Fruit fly (Drosophila melanogaster) whole organism, embryonic: Measurements from ENCODE around the gene mRRF2.

Experiments
- Atf6 ChIP-seq: fragments of 200-800 bp; sonication (Bioruptor generic); IDR thresholded peaks from 2 replicates; pipeline ENCODE4 v1.3.6; 2022; ENCODE audit warnings: missing biosample characterization, missing genetic modification characterization
- CG10543 ChIP-seq: fragments of 200-800 bp; sonication (Bioruptor generic); optimal IDR thresholded peaks from 3 replicates; lab custom pipeline; 2017; ENCODE audit warnings: missing biosample characterization, mild to moderate bottlenecking, missing genetic modification characterization, moderate library complexity
- CG11504 ChIP-seq: fragments of 200-800 bp; sonication (Bioruptor generic); optimal IDR thresholded peaks from 3 replicates; lab custom pipeline; 2019; ENCODE audit warnings: missing biosample characterization, mild to moderate bottlenecking, missing genetic modification characterization, moderate library complexity
- CG11723 ChIP-seq: fragments of 200-800 bp; sonication (Bioruptor generic); optimal IDR thresholded peaks from 2 replicates; lab custom pipeline; 2017; ENCODE audit warnings: missing biosample characterization, mild to moderate bottlenecking, missing genetic modification characterization
- CG12769 ChIP-seq: fragments of 200-800 bp; sonication (Bioruptor generic); optimal IDR thresholded peaks from 2 replicates; lab custom pipeline; 2019; ENCODE audit warnings: missing biosample characterization, mild to moderate bottlenecking, missing genetic modification characterization, moderate library complexity
- CG13624 ChIP-seq: fragments of 200-800 bp; sonication (Bioruptor generic); optimal IDR thresholded peaks from 2 replicates; lab custom pipeline; 2016; ENCODE audit warnings: missing biosample characterization, missing genetic modification characterization
- CG15011 ChIP-seq: fragments of 200-800 bp; sonication (Bioruptor generic); optimal IDR thresholded peaks from 3 replicates; lab custom pipeline; 2018; ENCODE audit warnings: missing biosample characterization, mild to moderate bottlenecking, missing genetic modification characterization
- CG15514 ChIP-seq: fragments of 200-800 bp; sonication (Bioruptor generic); optimal IDR thresholded peaks from 3 replicates; lab custom pipeline; 2017; ENCODE audit warnings: missing biosample characterization, missing genetic modification characterization, mild to moderate bottlenecking, moderate library complexity, missing genetic modification reagents
- CG16863 ChIP-seq: fragments of 200-800 bp; sonication (Bioruptor generic); optimal IDR thresholded peaks from 3 replicates; lab custom pipeline; 2016; ENCODE audit warnings: missing biosample characterization, missing genetic modification characterization
- CG17568 ChIP-seq: fragments of 200-800 bp; sonication (Bioruptor generic); optimal IDR thresholded peaks from 2 replicates; lab custom pipeline; 2018; ENCODE audit warnings: missing biosample characterization, mild to moderate bottlenecking, missing genetic modification characterization, moderate library complexity
- CG18011 ChIP-seq: fragments of 200-800 bp; sonication (Bioruptor generic); optimal IDR thresholded peaks from 2 replicates; lab custom pipeline; 2017; ENCODE audit warnings: missing biosample characterization, missing genetic modification characterization, mild to moderate bottlenecking, moderate library complexity, missing genotype
- CG18262 ChIP-seq: fragments of 200-800 bp; optimal IDR thresholded peaks from 3 replicates; lab custom pipeline; 2019; ENCODE audit warnings: missing biosample characterization, mild to moderate bottlenecking, missing genetic modification characterization, moderate library complexity
- CG18599 ChIP-seq: fragments of 200-800 bp; sonication (Bioruptor generic); optimal IDR thresholded peaks from 3 replicates; lab custom pipeline; 2017; ENCODE audit warnings: missing biosample characterization, missing genetic modification characterization, mild to moderate bottlenecking, moderate library complexity, missing genetic modification reagents
- CG2199 ChIP-seq: fragments of 200-800 bp; sonication (Bioruptor generic); IDR thresholded peaks from 3 replicates; pipeline ENCODE4 v1.3.6; 2022; ENCODE audit warnings: missing biosample characterization, missing genetic modification characterization
- CG34376 ChIP-seq: fragments of 200-800 bp; sonication (Bioruptor generic); optimal IDR thresholded peaks from 2 replicates; lab custom pipeline; 2018; ENCODE audit warnings: missing biosample characterization, mild to moderate bottlenecking, missing genetic modification characterization
- CG3847 ChIP-seq: fragments of 200-800 bp; sonication (Bioruptor generic); IDR thresholded peaks from 2 replicates; pipeline ENCODE4 v1.3.6; 2022; ENCODE audit warnings: missing biosample characterization, missing genetic modification characterization
- CG8290 ChIP-seq, 3 experiments: fragments of 200-800 bp; sonication (Bioruptor generic); optimal IDR thresholded peaks; 2 replicates each; lab custom pipeline; 2016 to 2019; ENCODE audit warnings: missing biosample characterization in 3 of 3, missing genetic modification characterization in 3 of 3, mild to moderate bottlenecking in 2 of 3, moderate library complexity in 1 of 3
- CG8478 ChIP-seq: fragments of >200 bp; optimal IDR thresholded peaks from 2 replicates; lab custom pipeline; 2018
- CG9609 ChIP-seq: fragments of 200-800 bp; sonication (Bioruptor generic); optimal IDR thresholded peaks from 3 replicates; lab custom pipeline; 2016; ENCODE audit warnings: missing biosample characterization, missing genetic modification characterization
- CG9727 ChIP-seq: fragments of 200-800 bp; sonication (Bioruptor generic); optimal IDR thresholded peaks from 3 replicates; lab custom pipeline; 2017; ENCODE audit warnings: missing biosample characterization, mild to moderate bottlenecking, missing genetic modification characterization
- GATAe ChIP-seq: fragments of 200-800 bp; sonication (Bioruptor generic); conservative IDR thresholded peaks from 2 replicates; pipeline ENCODE4 v1.3.6; 2022; ENCODE audit warnings: missing biosample characterization, missing genetic modification characterization
- Hr78 ChIP-seq, 2 experiments: fragments of 200-800 bp in 1 of 2; fragments of >200 bp in 1 of 2; sonication (Bioruptor generic) in 1 of 2; optimal IDR thresholded peaks; 2 replicates each; lab custom pipeline; 2017 to 2019; ENCODE audit warnings: missing biosample characterization in 2 of 2, missing genetic modification characterization in 2 of 2, mild to moderate bottlenecking in 1 of 2, moderate library complexity in 1 of 2
- Med ChIP-seq: fragments of 200-800 bp; sonication (Bioruptor generic); peaks from one replicate; lab custom pipeline; 2016; ENCODE audit warnings: missing biosample characterization, missing genetic modification characterization, mild to moderate bottlenecking, inconsistent platforms, moderate library complexity
- NC2α ChIP-seq: fragments of 200-800 bp; sonication (Bioruptor generic); optimal IDR thresholded peaks from 2 replicates; lab custom pipeline; 2016; ENCODE audit warnings: missing biosample characterization, missing genetic modification characterization
- Opbp ChIP-seq: fragments of 200-800 bp; sonication (Bioruptor generic); IDR thresholded peaks from 3 replicates; pipeline ENCODE4 v1.3.6; 2022; ENCODE audit warnings: missing biosample characterization, missing genetic modification characterization; ENCODE audit not compliant: partially characterized antibody
- Poxn ChIP-seq: fragments of 200-800 bp; sonication (Bioruptor generic); IDR thresholded peaks from 2 replicates; pipeline ENCODE4 v1.3.6; 2022; ENCODE audit warnings: missing biosample characterization, missing genetic modification characterization
- Rfx ChIP-seq: fragments of 200-800 bp; sonication (Bioruptor generic); IDR thresholded peaks from 2 replicates; pipeline ENCODE4 v1.3.6; 2022; ENCODE audit warnings: missing biosample characterization, missing genetic modification characterization
- Sox100B ChIP-seq: fragments of 200-800 bp; sonication (Bioruptor generic); optimal IDR thresholded peaks from 3 replicates; lab custom pipeline; 2018; ENCODE audit warnings: missing biosample characterization, mild to moderate bottlenecking, missing genetic modification characterization
- Vsx1 ChIP-seq: fragments of 200-800 bp; sonication (Bioruptor generic); optimal IDR thresholded peaks from 2 replicates; lab custom pipeline; 2017; ENCODE audit warnings: missing biosample characterization, mild to moderate bottlenecking, missing genetic modification characterization, missing genetic modification reagents
- ash1 ChIP-seq: fragments of 200-800 bp; sonication (Bioruptor generic); optimal IDR thresholded peaks from 2 replicates; lab custom pipeline; 2018; ENCODE audit warnings: missing biosample characterization, mild to moderate bottlenecking, missing genetic modification characterization
- br ChIP-seq: fragments of >200 bp; optimal IDR thresholded peaks from 2 replicates; lab custom pipeline; 2017
- cas ChIP-seq: fragments of 200-800 bp; sonication (Bioruptor generic); IDR thresholded peaks from 2 replicates; pipeline ENCODE4 v1.3.6; 2022; ENCODE audit warnings: missing biosample characterization, missing genetic modification characterization
- chinmo ChIP-seq: fragments of 200-800 bp; sonication (Bioruptor generic); IDR thresholded peaks from 4 replicates; pipeline ENCODE4 v1.3.6; 2022; ENCODE audit warnings: missing biosample characterization, missing genetic modification characterization; ENCODE audit not compliant: partially characterized antibody
- corto ChIP-seq: fragments of 200-800 bp; sonication (Bioruptor generic); optimal IDR thresholded peaks from 2 replicates; lab custom pipeline; 2016; ENCODE audit warnings: missing biosample characterization, mild to moderate bottlenecking, missing genetic modification characterization, moderate library complexity
- cwo ChIP-seq: fragments of 200-800 bp; sonication (Bioruptor generic); optimal IDR thresholded peaks from 3 replicates; lab custom pipeline; 2017; ENCODE audit warnings: missing biosample characterization, missing genetic modification characterization, mild to moderate bottlenecking, moderate library complexity, missing genetic modification reagents
- esg ChIP-seq: fragments of 200-800 bp; sonication (Bioruptor generic); conservative IDR thresholded peaks from 2 replicates; pipeline ENCODE4 v1.3.6; 2022; ENCODE audit warnings: missing biosample characterization, missing genetic modification characterization
- grn ChIP-seq: fragments of 200-800 bp; sonication (Bioruptor generic); optimal IDR thresholded peaks from 3 replicates; lab custom pipeline; 2017; ENCODE audit warnings: missing biosample characterization, missing genetic modification characterization
- gro ChIP-seq: fragments of 200-800 bp; sonication (Bioruptor generic); optimal IDR thresholded peaks from 2 replicates; lab custom pipeline; 2016; ENCODE audit warnings: missing biosample characterization, missing genetic modification characterization
- gt ChIP-seq: fragments of 200-800 bp; sonication (Bioruptor generic); IDR thresholded peaks from 2 replicates; pipeline ENCODE4 v1.3.6; 2022; ENCODE audit warnings: missing biosample characterization, missing genetic modification characterization
- kni ChIP-seq: fragments of 200-800 bp; sonication (Bioruptor generic); optimal IDR thresholded peaks from 3 replicates; lab custom pipeline; 2017; ENCODE audit warnings: mild to moderate bottlenecking, missing biosample characterization, missing genetic modification reagents, missing genetic modification characterization
- lab ChIP-seq: fragments of 200-800 bp; sonication (Bioruptor generic); optimal IDR thresholded peaks from 3 replicates; lab custom pipeline; 2017; ENCODE audit warnings: missing biosample characterization, missing genetic modification characterization, mild to moderate bottlenecking, moderate library complexity, missing genetic modification reagents
- lilli ChIP-seq: fragments of 200-800 bp; sonication (Bioruptor generic); optimal IDR thresholded peaks from 3 replicates; lab custom pipeline; 2016; ENCODE audit warnings: missing biosample characterization, missing genetic modification characterization
- maf-S ChIP-seq: fragments of 200-800 bp; sonication (Bioruptor generic); optimal IDR thresholded peaks from 2 replicates; lab custom pipeline; 2016; ENCODE audit warnings: missing biosample characterization, missing genetic modification characterization
- nom ChIP-seq: fragments of 200-800 bp; sonication (Bioruptor generic); optimal IDR thresholded peaks from 2 replicates; lab custom pipeline; 2017; ENCODE audit warnings: missing biosample characterization, missing genetic modification characterization, mild to moderate bottlenecking, moderate library complexity, missing genetic modification reagents
- sens ChIP-seq: fragments of 200-800 bp; sonication (Bioruptor generic); peaks from one replicate; lab custom pipeline; 2016; ENCODE audit warnings: missing biosample characterization, missing genetic modification characterization
- seq ChIP-seq: fragments of 200-800 bp; sonication (Bioruptor generic); IDR thresholded peaks from 2 replicates; pipeline ENCODE4 v1.3.6; 2022; ENCODE audit warnings: missing biosample characterization, missing genetic modification characterization
- ssp ChIP-seq: fragments of 200-800 bp; sonication (Bioruptor generic); IDR thresholded peaks from 2 replicates; pipeline ENCODE4 v1.3.6; 2022; ENCODE audit warnings: missing biosample characterization, missing genetic modification characterization
- sug ChIP-seq: fragments of 200-800 bp; optimal IDR thresholded peaks from 2 replicates; lab custom pipeline; 2019; ENCODE audit warnings: missing biosample characterization, mild to moderate bottlenecking, missing genetic modification characterization, moderate library complexity
- tap ChIP-seq: fragments of 200-800 bp; optimal IDR thresholded peaks from 3 replicates; lab custom pipeline; 2019; ENCODE audit warnings: missing biosample characterization, mild to moderate bottlenecking, missing genetic modification characterization, moderate library complexity
- vnd ChIP-seq: fragments of 200-800 bp; sonication (Bioruptor generic); IDR thresholded peaks from 3 replicates; pipeline ENCODE4 v1.3.6; 2022; ENCODE audit warnings: missing biosample characterization, missing genetic modification characterization; ENCODE audit not compliant: partially characterized antibody

The mRRF2 gene

dm6 chr3R:22595293-22595868, 18.1 kb upstream of the mRRF2 start:
- TF ChIP-seq CG16863 (GFP tag; lab: Kevin White, UChicago) (no peak), gt (GFP tag; lab: Robert Waterston, UW) (no peak), CG18011 (GFP tag; lab: Kevin White, UChicago) (no peak), Poxn (no peak), CG34376 (GFP tag; lab: Kevin White, UChicago) (peak; percentile 80), Vsx1 (GFP tag; lab: Kevin White, UChicago) (peak; percentile 26), CG12769 (tag; lab: Kevin White, UChicago) (peak; percentile 45), CG18599 (GFP tag; lab: Kevin White, UChicago) (peak; percentile 30), cwo (GFP tag; lab: Kevin White, UChicago) (peak; percentile 13), lilli (GFP tag; lab: Kevin White, UChicago) (no peak), CG8290 (GFP tag; optimal IDR thresholded peaks at IDR 0.05; lab: Kevin White, UChicago) (no peak), CG8290 (tag; optimal IDR thresholded peaks at IDR 0.05; lab: Kevin White, UChicago) (peak in 1 of 2 experiments; percentile 5), CG8478 (lab: Kevin White, UChicago) (no peak), Hr78 (GFP tag; optimal IDR thresholded peaks at IDR 0.05; lab: Kevin White, UChicago) (no peak), CG11504 (no peak), Med (GFP tag; lab: Kevin White, UChicago) (peak; percentile 59), tap (tag; lab: Kevin White, UChicago) (no peak), sens (GFP tag; lab: Kevin White, UChicago) (peak; percentile 71), corto (no peak), CG15514 (GFP tag; lab: Kevin White, UChicago) (peak; percentile 38), lab (GFP tag; lab: Kevin White, UChicago) (peak; percentile 68), CG9727 (no peak), ssp (no peak), CG2199 (GFP tag; lab: Robert Waterston, UW) (0 out of 3 replicates have a peak, but pooled peaks have one; percentile 15), NC2α (GFP tag; lab: Kevin White, UChicago) (no peak), CG18262 (tag; lab: Kevin White, UChicago) (no peak), CG10543 (GFP tag; lab: Kevin White, UChicago) (peak; percentile 17), maf-S (no peak), CG3847 (GFP tag; lab: Robert Waterston, UW) (no peak), Rfx (peak; percentile 39; the same call in 1 of the 2 replicates), Opbp (GFP tag; lab: Robert Waterston, UW) (no peak), sug (tag; lab: Kevin White, UChicago) (peak; percentile 88), nom (GFP tag; lab: Kevin White, UChicago) (no peak), Atf6 (GFP tag; lab: Robert Waterston, UW) (no peak), kni (no peak), ash1 (GFP tag; lab: Kevin White, UChicago) (no peak), CG13624 (GFP tag; lab: Kevin White, UChicago) (no peak), CG15011 (GFP tag; lab: Kevin White, UChicago) (no peak), Sox100B (GFP tag; lab: Kevin White, UChicago) (no peak), vnd (GFP tag; lab: Robert Waterston, UW) (0 out of 3 replicates have a peak, but pooled peaks have one; percentile 29), cas (GFP tag; lab: Robert Waterston, UW) (no peak), CG17568 (GFP tag; lab: Kevin White, UChicago) (no peak), CG11723 (GFP tag; lab: Kevin White, UChicago) (no peak), grn (GFP tag; lab: Kevin White, UChicago) (peak; percentile 97), chinmo (GFP tag; lab: Robert Waterston, UW) (0 out of 4 replicates have a peak, but pooled peaks have one; percentile 13), seq (GFP tag; lab: Robert Waterston, UW) (no peak), gro (GFP tag; lab: Kevin White, UChicago) (peak; percentile 85), br (lab: Kevin White, UChicago) (no peak), CG9609 (no peak), GATAe (GFP tag; lab: Robert Waterston, UW) (no peak), esg (no peak)
